Worm (Caenorhabditis elegans) whole organism, dauer: ENCODE data around the gene xbx-1.

Experiments
- unc-62 ChIP-seq: sonication (generic microtip); optimal IDR thresholded peaks from 2 replicates; lab custom pipeline; 2017; ENCODE audit warnings: missing biosample characterization, missing genetic modification reagents, missing genetic modification characterization

The xbx-1 gene

DNA sequence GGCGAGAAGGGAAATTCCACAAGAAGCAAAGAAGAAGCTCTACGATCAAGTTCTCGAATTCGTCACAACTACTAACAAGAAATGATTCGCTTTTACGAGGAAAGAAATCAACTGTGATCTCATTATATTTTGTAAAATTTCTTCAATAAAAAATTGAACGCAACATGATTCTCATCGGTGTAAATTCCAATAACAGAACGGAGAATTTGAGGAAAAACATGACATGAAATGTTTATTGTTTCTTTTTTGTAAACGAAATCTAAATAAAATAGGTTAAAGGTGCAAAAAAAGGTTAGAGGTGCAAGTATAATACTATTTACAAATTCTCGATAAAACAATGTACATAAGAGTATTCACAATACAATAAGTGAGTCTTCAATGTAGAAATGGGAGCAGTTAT is 11.5 kb downstream of the xbx-1 start:
- TF ChIP-seq unc-62 (GFP tag; lab: Kevin White, UChicago), result no peak

DNA sequence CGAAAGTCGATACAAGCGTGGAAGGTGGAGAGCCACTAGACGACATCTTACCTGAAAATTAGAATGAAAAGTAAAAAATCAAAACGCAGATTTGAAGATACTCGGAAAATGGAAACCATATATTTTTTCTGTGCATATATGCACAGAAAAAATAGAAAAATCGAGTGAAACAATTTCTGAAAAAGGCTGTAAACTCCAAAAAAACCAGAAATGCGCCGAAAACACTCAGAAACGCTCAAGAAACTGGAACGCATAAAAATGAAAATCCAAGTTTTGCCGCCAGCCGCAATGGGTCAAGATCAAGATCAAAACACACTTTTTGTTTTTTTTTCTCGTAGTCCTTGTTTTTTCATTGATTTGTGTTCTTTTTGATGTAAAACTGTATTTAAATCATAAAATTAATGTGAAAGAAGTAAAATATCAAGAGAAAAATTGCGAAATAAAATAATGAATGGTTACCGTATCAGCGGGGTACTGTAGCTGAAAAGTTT is 12.6 kb downstream of the xbx-1 start, which contains the start of gene T01C3.3:
TSS of gene T01C3.3 (minus strand) at position 51 of the 491 bp plus-strand sequence.
- no peak for TF ChIP-seq unc-62 (GFP tag; lab: Kevin White, UChicago)

DNA sequence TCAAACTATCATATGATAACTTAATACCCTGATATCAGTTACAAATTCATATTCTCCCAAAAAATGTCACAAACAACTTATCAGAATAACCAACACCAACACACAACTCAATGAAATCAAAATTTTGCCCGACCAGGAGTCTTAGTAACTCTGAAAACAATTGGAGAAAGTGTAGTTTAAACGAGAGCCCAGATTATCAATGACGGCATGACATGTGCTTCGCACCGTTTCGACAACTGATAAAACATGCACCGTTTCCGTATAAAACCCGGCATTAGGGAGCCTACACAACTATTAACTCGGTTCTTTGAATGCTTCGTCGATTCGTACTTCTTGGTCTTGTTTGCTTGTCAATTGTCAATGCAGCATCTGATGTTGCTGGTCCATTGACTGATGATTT is 13.6 kb downstream of the xbx-1 start, which contains the start of gene fil-1:
TSS of gene fil-1 (plus strand) at position 219 of the 400 bp plus-strand sequence.
- TF ChIP-seq unc-62 (GFP tag; lab: Kevin White, UChicago), result no peak

DNA sequence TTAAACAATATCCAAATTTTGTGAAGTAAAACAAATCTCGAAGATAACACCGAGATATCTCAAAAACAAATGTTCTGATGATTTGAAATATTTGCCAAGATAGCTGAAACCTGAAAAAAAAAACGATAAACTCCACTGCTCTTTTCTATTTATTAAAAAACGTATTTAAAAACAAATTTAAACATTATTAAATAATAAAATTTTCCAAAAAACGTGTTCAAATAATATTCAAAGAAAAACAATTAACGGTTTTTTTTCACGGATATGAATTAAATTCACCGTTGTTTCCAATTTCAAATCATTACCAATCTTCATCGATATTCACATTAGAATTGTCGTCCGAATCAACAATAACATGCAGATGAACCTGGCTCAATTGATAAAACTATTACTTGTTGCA is 16.2 kb downstream of the xbx-1 start, which contains the start of gene irld-14:
TSS of gene irld-14 (plus strand) at position 301 of the 400 bp plus-strand sequence.
- TF ChIP-seq unc-62 (GFP tag; lab: Kevin White, UChicago), result no peak

DNA sequence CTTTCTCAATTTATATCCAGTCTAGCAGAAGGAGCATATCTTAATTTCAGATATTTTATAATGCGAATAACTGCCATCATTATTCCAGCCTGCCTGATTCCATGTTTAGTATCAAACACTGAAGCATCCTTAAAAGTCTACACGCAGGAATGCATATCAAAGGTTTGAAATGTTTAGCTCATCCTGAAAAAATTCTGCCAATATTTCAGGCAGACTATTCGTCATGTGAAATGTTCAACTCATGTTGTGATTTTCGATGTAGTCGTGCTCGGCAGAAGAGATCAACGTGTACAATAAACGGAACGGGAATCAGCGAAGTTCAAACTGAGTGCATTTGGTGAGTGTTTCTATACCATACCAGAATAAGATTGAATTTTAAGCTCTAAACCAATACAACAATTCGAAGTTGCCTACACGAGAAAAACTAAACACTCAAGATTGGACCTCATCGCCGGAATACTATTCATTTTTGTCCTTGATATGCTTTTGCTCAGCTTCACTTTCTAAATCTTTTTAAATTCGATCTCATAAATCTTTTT is 19.5 kb downstream of the xbx-1 start, which contains the start of gene T01C3.11:
TSS of gene T01C3.11 (plus strand) at position 51 of the 539 bp plus-strand sequence.
- TF ChIP-seq unc-62 (GFP tag; lab: Kevin White, UChicago), result no peak

DNA sequence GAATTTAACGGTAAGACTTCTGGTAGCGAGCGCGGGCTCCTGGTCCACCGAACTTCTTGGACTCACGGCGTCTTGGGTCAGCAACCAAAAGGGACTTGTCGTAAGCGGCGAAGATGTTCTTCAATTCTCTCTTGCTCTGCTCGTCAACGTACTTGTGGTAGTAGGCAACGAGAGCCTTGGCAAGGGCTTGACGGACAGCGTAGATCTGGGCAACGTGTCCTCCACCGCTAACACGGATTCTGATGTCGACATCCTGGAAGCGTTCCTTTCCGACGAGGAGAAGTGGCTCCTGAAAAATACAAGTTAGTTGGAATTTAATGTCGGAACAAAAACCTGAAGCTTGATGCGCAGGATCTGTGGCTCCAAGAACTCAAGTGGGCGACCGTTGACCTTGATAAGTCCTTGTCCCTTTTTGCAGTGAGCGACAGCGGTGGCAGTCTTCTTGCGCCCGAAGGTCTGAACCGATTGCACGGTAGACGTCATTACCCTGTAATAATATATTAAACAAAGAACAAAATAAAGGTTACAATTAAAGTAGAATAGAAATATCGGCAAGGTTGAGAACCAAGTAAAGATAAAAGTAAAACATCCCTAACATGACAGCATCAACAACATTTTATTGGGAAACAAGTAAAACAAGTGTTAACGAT is 20.1 kb downstream of the xbx-1 start, which contains the start of gene rps-16:
TSS of gene rps-16 (minus strand) at position 487 of the 650 bp plus-strand sequence.
- TF ChIP-seq unc-62 (GFP tag; lab: Kevin White, UChicago), result no peak

DNA sequence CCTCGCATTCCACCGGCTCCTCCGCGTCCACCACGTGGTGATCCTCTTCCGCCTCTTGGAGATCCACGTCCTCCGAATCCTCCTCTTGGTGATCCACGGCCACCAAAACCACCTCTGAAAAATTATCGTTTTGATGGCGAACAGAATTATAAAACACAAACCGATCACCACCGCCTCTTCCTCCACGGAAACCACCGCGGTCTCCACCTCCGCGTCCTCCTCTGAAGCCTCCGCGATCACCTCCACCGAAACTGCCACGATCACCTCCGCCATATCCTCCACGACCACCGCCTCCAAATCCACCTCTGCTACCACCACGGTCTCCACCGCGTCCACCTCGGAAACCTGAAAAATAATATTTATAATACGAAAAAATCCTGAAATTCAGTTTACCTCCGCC is 21.5 kb downstream of the xbx-1 start:
- no peak for TF ChIP-seq unc-62 (GFP tag; lab: Kevin White, UChicago)

DNA sequence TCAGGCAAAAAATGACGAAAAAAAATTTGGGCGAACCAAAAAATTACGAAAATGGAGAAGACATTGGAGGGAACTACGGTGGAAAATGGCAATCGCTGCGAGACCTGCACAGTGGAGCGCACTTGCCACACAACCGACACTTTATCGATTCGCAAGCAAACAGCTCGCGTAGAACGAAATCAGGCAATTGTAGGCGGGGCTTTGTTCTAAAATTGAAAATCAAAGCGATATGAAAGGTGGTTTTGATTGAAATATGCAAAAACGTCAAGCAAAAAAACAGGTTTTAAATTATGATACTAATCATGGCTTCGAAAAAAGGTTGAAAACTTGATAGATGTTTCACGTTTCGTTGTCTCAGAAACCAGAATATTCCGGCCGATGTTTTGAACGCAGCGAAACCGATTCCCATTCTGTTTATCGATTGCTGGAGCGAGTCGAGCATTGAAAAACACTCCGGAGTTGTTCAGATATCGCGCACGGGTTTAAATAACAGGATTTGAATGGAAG is 22.2 kb downstream of the xbx-1 start, which contains the start of the genes fib-1 and mut-15:
TSS of gene fib-1 (minus strand) at position 40 of the 507 bp plus-strand sequence.
TSS of gene mut-15 (plus strand) at position 360 of the 507 bp plus-strand sequence.
- no peak for TF ChIP-seq unc-62 (GFP tag; lab: Kevin White, UChicago)

DNA sequence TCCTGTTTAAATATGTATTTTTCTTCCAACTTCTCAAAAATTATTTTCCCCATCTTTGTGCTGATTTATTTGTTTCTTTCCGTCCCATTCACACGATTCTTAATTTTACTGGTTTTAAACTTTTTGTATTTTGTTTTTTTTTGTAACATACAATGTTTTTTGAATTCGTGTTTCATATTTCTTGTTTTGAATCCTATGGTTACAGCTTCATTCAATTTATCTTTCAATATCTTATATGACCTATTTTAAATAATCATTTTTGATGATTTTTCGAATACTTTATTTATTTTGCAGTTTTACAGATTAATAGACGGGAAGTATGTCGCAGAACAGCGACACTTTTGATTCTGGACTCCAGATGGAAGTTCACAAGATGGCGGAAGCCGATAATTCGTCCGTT is 24.8 kb downstream of the xbx-1 start, which contains the start of gene hrde-2:
TSS of gene hrde-2 (plus strand) at position 301 of the 400 bp plus-strand sequence.
- TF ChIP-seq unc-62 (GFP tag; lab: Kevin White, UChicago), result no peak

DNA sequence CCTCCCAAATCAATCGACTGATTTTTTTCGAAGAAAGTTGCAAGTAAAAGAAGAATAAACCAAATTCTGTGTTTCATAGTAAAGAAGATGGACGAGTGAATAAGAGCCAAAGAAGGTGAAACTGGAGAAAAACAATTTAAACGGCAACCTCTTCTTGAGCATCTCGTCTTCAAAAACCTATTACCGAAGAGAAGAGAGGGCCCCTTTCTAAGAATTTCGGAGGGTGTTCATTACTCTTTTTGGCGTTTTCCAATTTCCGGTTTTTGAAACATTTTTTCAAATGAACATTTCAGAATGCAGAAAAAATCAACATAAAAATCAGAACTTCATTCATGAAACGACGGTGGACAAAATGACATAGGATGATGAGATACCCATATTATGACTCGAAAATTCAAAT is 31.5 kb downstream of the xbx-1 start, which contains the start of gene nmr-2:
TSS of gene nmr-2 (minus strand) at position 101 of the 400 bp plus-strand sequence.
- TF ChIP-seq unc-62 (GFP tag; lab: Kevin White, UChicago), result no peak

DNA sequence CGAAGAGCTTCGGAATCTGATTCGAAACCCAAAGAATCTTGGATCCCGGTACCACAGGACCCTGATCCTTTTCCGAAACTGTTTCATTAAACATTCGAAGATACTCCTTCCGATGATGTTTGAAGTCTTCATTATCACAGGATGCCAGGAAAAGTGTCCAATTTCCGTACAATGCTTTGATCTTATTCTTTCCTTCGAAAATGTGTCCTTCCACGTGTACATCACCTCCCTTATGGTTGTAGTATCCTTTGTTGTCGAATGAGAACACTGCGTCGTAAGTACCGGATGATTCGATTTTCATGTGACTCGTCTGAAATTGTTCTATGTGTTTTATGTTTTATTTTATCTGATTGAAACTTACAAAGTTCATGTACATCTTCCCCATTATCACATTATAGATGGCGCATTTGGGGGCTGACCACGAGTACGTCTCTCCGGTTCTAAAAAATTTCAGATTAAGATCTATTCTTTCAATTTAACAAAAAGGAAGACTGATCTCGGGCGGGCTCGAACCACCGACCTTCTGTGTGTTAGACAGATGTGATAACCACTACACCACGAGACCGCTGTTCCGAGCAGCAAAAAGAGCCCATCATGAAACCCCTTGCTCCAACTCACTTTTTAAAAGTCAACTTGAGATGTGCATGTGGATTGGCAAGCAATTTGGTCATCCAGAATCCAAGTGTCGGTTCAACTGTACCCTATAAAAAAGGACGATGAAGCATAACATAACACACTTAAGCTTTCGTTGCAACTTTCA is 32.7 kb downstream of the xbx-1 start:
- TF ChIP-seq unc-62 (GFP tag; lab: Kevin White, UChicago), result no peak

DNA sequence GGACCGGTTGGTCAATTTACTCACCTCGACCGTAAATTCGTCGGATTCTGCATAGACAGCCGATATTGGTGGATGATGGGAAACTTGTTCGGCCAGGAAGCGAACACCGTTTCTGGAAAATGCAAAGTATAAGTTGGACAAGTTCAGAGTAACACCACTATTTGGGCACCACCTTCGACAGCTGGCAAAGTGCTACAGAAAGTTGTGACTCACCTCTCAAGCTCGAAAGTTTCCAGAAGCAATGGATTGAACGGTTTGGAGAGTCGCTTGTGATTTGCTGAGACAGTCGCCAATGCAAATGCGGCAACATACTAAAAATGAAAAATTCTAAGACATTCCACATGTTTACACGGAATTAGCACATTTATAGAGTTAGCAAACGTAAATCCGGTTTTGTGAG is 33.3 kb downstream of the xbx-1 start:
- TF ChIP-seq unc-62 (GFP tag; lab: Kevin White, UChicago), result no peak

DNA sequence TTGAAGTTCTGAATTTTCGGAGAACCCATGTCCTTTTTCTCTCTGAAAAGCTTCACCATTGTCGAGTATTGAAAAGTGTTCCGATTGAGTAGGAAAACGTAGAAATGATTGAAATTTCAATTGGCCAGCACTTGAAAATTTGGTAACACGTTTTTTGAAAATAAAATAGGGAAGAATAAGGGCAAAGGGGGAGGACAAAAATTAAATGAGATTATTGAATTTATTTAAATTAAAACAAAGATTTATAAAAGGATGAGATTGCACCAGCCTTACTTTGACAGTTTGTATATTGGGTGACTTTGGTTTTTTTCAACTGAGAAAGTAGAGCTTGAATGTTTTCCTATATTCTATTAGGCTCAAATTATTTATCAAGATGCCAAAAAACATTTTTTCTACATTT is 34.1 kb downstream of the xbx-1 start, which contains the start of gene obr-2:
TSS of gene obr-2 (minus strand) at position 101 of the 400 bp plus-strand sequence.
- TF ChIP-seq unc-62 (GFP tag; lab: Kevin White, UChicago), result no peak

DNA sequence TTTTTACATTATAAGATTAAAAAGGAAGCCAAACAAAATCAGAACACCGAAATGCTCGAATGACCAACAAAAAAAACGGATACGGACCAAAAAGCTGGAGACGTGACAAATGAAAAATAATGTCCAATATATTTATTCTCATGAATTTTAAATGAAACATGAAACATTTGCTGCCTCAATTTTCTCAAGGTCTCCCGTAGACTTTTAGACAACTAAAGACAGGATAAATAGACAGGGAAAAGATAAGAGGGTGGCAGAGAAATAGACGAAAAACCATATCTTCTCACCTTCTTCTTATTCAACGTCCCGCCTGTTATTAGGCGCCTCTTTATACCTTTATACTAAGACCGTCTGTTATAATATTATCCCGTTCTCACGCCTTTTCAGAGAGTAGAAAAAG is 35.8 kb downstream of the xbx-1 start:
- TF ChIP-seq unc-62 (GFP tag; lab: Kevin White, UChicago), result no peak

DNA sequence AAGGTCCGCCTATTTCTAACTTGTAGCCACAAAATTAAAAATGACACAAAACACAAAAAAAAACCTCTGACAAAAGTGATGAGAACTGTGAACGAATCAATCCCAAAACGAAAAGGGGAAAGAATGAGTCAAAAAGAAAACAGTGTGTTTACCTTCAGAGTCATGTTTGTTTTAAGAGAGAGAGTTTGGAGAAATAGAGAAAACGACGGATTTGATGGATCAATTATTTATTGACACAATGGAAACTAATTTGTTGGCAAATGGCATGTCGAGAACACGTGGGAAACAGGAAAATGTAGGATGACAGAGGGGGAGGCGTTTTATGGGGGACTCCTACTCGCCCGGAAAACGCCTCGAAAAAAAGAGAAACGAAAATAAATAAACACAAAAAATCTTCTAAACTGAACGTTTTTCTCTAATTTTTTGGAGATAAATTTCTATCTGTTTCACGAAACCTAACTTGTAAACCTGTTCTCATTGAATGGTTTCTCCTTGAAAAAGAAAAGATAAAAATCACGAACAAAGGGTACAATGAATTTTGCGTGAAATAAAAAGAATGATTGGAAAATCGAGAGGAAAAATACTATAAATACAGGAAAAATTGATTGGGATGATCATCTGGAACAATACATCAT is 36.9 kb downstream of the xbx-1 start:
- no peak for TF ChIP-seq unc-62 (GFP tag; lab: Kevin White, UChicago)
